Worm (Caenorhabditis elegans): Measurements from ENCODE around the gene rgr-1.

rgr-1 gene

DNA sequence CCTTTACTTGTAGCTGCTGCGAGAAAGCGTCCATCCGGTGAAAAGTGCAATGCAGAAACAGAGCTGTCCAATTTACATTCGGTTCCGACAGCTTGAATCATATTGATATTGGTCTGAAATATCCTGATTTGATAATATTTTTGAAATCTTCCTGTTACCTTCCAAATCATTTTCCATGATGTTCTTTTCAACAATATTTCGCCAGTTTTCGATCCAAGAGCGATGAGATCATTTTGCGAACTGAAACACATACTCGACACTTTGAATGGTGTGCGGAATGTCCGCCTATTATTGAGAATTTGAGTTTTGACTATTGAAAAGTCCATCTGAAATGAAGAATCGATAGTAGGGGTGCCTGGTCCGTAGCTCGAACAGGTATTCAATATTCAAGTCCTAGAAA lies 47.6 kb downstream of the rgr-1 start, which contains the start of gene emb-30:
Gene emb-30 (minus strand): TSS at position 328 of the 400 bp plus-strand sequence.
- TF ChIP-seq unc-98 (GFP tag; IDR thresholded peaks at IDR 0.05): no peak
- TF ChIP-seq vab-15 (tag; optimal IDR thresholded peaks at IDR 0.05): no peak
- peak; percentile 52 for TF ChIP-seq ama-1 (optimal IDR thresholded peaks at IDR 0.05)
- no peak for TF ChIP-seq lin-39 (tag; optimal IDR thresholded peaks at IDR 0.05)
- no peak for TF ChIP-seq grh-1 (GFP tag; IDR thresholded peaks at IDR 0.05)
- TF ChIP-seq unc-86 (tag; optimal IDR thresholded peaks at IDR 0.05): no peak
- TF ChIP-seq sptf-1 (tag; optimal IDR thresholded peaks at IDR 0.05): no peak
- TF ChIP-seq nhr-84 (tag; optimal IDR thresholded peaks at IDR 0.05): no peak
- TF ChIP-seq nhr-90 (tag; optimal IDR thresholded peaks at IDR 0.05; ENCODE audit: poor library complexity): peak; percentile 7

DNA sequence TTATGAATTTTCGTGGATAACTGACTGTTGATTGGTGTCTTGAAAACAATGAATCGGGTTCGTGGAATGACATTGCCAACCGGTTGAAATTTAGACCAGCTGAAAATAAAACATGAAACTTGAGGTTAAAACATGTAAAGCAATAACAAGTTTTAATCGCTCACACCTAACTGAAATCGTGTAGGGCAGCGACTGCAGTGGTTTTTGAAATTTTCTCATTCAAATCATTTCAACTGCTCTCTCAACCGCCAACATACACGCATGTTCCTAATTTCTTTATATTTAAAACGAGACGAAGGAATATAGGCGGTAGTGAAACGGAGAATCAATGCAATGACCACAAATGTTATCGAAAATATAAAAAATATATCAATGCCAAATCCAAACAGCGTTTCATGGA lies 49.3 kb downstream of the rgr-1 start:
- no peak for TF ChIP-seq snpc-4 (tag; optimal IDR thresholded peaks at IDR 0.05)
- no peak for TF ChIP-seq swsn-7 (tag; optimal IDR thresholded peaks at IDR 0.05)
- no peak for TF ChIP-seq unc-62 (GFP tag; optimal IDR thresholded peaks at IDR 0.05)
- TF ChIP-seq lin-39 (tag; optimal IDR thresholded peaks at IDR 0.05): no peak
- TF ChIP-seq egl-13 (tag; optimal IDR thresholded peaks at IDR 0.05): no peak
- no peak for TF ChIP-seq ets-5 (GFP tag; IDR thresholded peaks at IDR 0.05)
- peak; percentile 36 for TF ChIP-seq ama-1 (optimal IDR thresholded peaks at IDR 0.05)
- no peak for TF ChIP-seq F16B12.6 (tag; optimal IDR thresholded peaks at IDR 0.05)

DNA sequence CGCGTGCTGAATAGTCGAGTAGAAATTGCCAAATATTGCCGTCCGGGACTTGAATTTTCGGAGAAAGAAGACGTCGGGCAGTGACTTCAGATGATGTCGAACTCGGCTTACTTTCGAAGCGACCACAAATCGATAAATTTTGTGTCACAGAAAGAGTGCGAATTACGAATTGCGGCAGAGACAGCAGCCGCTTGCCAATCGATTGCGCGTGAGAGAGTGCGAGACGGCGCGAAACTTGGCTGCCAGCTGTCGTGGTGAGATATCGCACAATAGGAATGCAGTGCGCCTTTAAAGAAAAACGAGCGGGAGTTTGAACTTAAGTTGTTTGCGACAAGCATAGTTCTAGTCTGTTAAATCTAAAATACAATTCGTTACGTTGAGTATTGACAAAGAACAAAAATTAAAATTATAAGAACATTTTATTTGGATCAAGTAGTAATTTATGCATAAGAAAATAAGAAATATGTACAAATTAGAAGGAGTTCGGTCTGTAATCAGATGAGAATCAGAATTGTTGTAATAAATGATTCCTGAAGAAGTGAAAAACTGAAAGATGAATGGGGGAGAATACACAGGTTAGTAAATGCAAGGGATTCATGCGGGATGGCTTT lies 50.0 kb downstream of the rgr-1 start, which contains the start of gene pir-2:
Gene pir-2 (minus strand): TSS at position 218 of the 611 bp plus-strand sequence.
- TF ChIP-seq isw-1 (GFP tag; IDR thresholded peaks at IDR 0.05): peak; percentile 86
- peak; percentile 65 for TF ChIP-seq fkh-10 (GFP tag; optimal IDR thresholded peaks at IDR 0.05)
- TF ChIP-seq blmp-1 (tag; optimal IDR thresholded peaks at IDR 0.05): peak; percentile 50
- TF ChIP-seq swsn-7 (tag; optimal IDR thresholded peaks at IDR 0.05): peak; percentile 88
- TF ChIP-seq ceh-82 (tag; optimal IDR thresholded peaks at IDR 0.05): peak; percentile 58 to 91 (median 81)
- peak; percentile 89 for TF ChIP-seq snu-23 (GFP tag; optimal IDR thresholded peaks at IDR 0.05)
- TF ChIP-seq nhr-71 (tag; optimal IDR thresholded peaks at IDR 0.05): peak; percentile 91
- peak; percentile 91 for TF ChIP-seq rnt-1 (tag; optimal IDR thresholded peaks at IDR 0.05)
- TF ChIP-seq fkh-4 (tag; optimal IDR thresholded peaks at IDR 0.05; ENCODE audit: borderline replicate concordance): no peak
- TF ChIP-seq hlh-4 (tag; optimal IDR thresholded peaks at IDR 0.05): no peak
- TF ChIP-seq C16A3.4 (tag; optimal IDR thresholded peaks at IDR 0.05): peak; percentile 84
- TF ChIP-seq ceh-90 (tag; optimal IDR thresholded peaks at IDR 0.05): no peak
- TF ChIP-seq lin-15B (tag; optimal IDR thresholded peaks at IDR 0.05): peak; percentile 76
- TF ChIP-seq pag-3 (tag; optimal IDR thresholded peaks at IDR 0.05; ENCODE audit: borderline replicate concordance, insufficient read depth): no peak
- TF ChIP-seq tbx-2 (tag; optimal IDR thresholded peaks at IDR 0.05): peak; percentile 88
- TF ChIP-seq tlp-1 (tag; optimal IDR thresholded peaks at IDR 0.05): no peak
- TF ChIP-seq nhr-90 (tag; optimal IDR thresholded peaks at IDR 0.05; ENCODE audit: poor library complexity): peak; percentile 70
- no peak for TF ChIP-seq sox-4 (tag; optimal IDR thresholded peaks at IDR 0.05)
- peak; percentile 85 for TF ChIP-seq unc-86 (tag; optimal IDR thresholded peaks at IDR 0.05)
- 0 out of 2 replicates have a peak, but pooled peaks have one; percentile 56 for TF ChIP-seq mab-9 (GFP tag; IDR thresholded peaks at IDR 0.05)
- no peak for TF ChIP-seq hlh-17 (GFP tag; optimal IDR thresholded peaks at IDR 0.05; ENCODE audit: borderline replicate concordance)
- TF ChIP-seq unc-130 (tag; optimal IDR thresholded peaks at IDR 0.05): peak; percentile 68
- peak; percentile 89 for TF ChIP-seq mep-1 (tag; optimal IDR thresholded peaks at IDR 0.05)
- TF ChIP-seq ceh-8 (GFP tag; optimal IDR thresholded peaks at IDR 0.05): peak; percentile 19
- TF ChIP-seq ets-5 (GFP tag; IDR thresholded peaks at IDR 0.05): no peak
- no peak for TF ChIP-seq ama-1 (optimal IDR thresholded peaks at IDR 0.05)
- peak; percentile 21 for TF ChIP-seq sup-37 (GFP tag; optimal IDR thresholded peaks at IDR 0.05)
- peak; percentile 76 for TF ChIP-seq snpc-4 (tag; optimal IDR thresholded peaks at IDR 0.05)
- no peak for TF ChIP-seq aly-2 (tag; optimal IDR thresholded peaks at IDR 0.05)
- no peak for TF ChIP-seq vab-15 (tag; optimal IDR thresholded peaks at IDR 0.05)
- TF ChIP-seq egl-27 (tag; optimal IDR thresholded peaks at IDR 0.05): no peak
- no peak for TF ChIP-seq pqm-1 (tag; optimal IDR thresholded peaks at IDR 0.05)
- peak; percentile 84 for TF ChIP-seq jun-1 (tag; optimal IDR thresholded peaks at IDR 0.05)
- TF ChIP-seq nhr-47 (tag; optimal IDR thresholded peaks at IDR 0.05): peak; percentile 88
- TF ChIP-seq zag-1 (tag; optimal IDR thresholded peaks at IDR 0.05): no peak
- TF ChIP-seq nhr-77 (tag; optimal IDR thresholded peaks at IDR 0.05): peak; percentile 75
- TF ChIP-seq grh-1 (GFP tag; IDR thresholded peaks at IDR 0.05): peak; percentile 58
- peak; percentile 47 for TF ChIP-seq aha-1 (tag; optimal IDR thresholded peaks at IDR 0.05)
- TF ChIP-seq unc-30 (tag; optimal IDR thresholded peaks at IDR 0.05): no peak
- peak; percentile 85 for TF ChIP-seq nhr-19 (GFP tag; conservative IDR thresholded peaks at IDR 0.05)
